Fruit fly (Drosophila melanogaster) whole organism, adult: ENCODE measurements around the gene sowah.

Source experiments
- CG11617 ChIP-seq: fragments of 200-800 bp; sonication (Bioruptor generic); optimal IDR thresholded peaks from 2 replicates; lab custom pipeline; 2017; ENCODE audit warnings: mild to moderate bottlenecking, missing biosample characterization, missing genetic modification reagents, missing genetic modification characterization
- CG12768 ChIP-seq: fragments of 200-800 bp; sonication (Bioruptor generic); optimal IDR thresholded peaks from 2 replicates; lab custom pipeline; 2017; ENCODE audit warnings: missing biosample characterization, missing genetic modification characterization, mild to moderate bottlenecking, moderate library complexity, missing genetic modification reagents
- CG14711 ChIP-seq: fragments of 200-800 bp; sonication (Bioruptor generic); optimal IDR thresholded peaks from 2 replicates; lab custom pipeline; 2018; ENCODE audit warnings: missing biosample characterization, mild to moderate bottlenecking, missing genetic modification characterization, moderate library complexity
- CG1620 ChIP-seq: fragments of 200-800 bp; sonication (Bioruptor generic); optimal IDR thresholded peaks from 2 replicates; lab custom pipeline; 2016; ENCODE audit warnings: missing biosample characterization, missing genetic modification characterization
- CG33017 ChIP-seq: fragments of 200-800 bp; sonication (Bioruptor generic); optimal IDR thresholded peaks from 2 replicates; lab custom pipeline; 2018; ENCODE audit warnings: missing biosample characterization, mild to moderate bottlenecking, missing genetic modification characterization, moderate library complexity
- CG5204 ChIP-seq: fragments of 200-800 bp; sonication (Bioruptor generic); optimal IDR thresholded peaks from 2 replicates; lab custom pipeline; 2016; ENCODE audit warnings: missing biosample characterization, missing genetic modification characterization
- CG7045 ChIP-seq: fragments of 200-800 bp; sonication (Bioruptor generic); optimal IDR thresholded peaks from 2 replicates; lab custom pipeline; 2017; ENCODE audit warnings: missing biosample characterization, mild to moderate bottlenecking, missing genetic modification characterization
- CG7101 ChIP-seq: fragments of 200-800 bp; sonication (Bioruptor generic); optimal IDR thresholded peaks from 2 replicates; lab custom pipeline; 2018; ENCODE audit warnings: missing biosample characterization, mild to moderate bottlenecking, missing genetic modification characterization, moderate library complexity
- Clk ChIP-seq: fragments of 200-800 bp; sonication (Bioruptor generic); optimal IDR thresholded peaks from 2 replicates; lab custom pipeline; 2017; ENCODE audit warnings: missing biosample characterization, missing genetic modification characterization
- Crg-1 ChIP-seq: fragments of 200-800 bp; sonication (Bioruptor generic); optimal IDR thresholded peaks from 2 replicates; lab custom pipeline; 2016; ENCODE audit warnings: missing biosample characterization, missing genetic modification characterization
- Hr96 ChIP-seq: fragments of 200-800 bp; sonication (Bioruptor generic); optimal IDR thresholded peaks from 2 replicates; lab custom pipeline; 2016; ENCODE audit warnings: missing biosample characterization, missing genetic modification characterization
- Mnt ChIP-seq: fragments of 200-800 bp; sonication (Bioruptor generic); optimal IDR thresholded peaks from 2 replicates; lab custom pipeline; 2016; ENCODE audit warnings: missing biosample characterization, mild to moderate bottlenecking, missing genetic modification characterization
- bab1 ChIP-seq: fragments of 200-800 bp; sonication (Bioruptor generic); optimal IDR thresholded peaks from 3 replicates; lab custom pipeline; 2019; ENCODE audit warnings: missing biosample characterization, mild to moderate bottlenecking, missing genetic modification characterization, moderate library complexity
- cic ChIP-seq: fragments of 200-800 bp; sonication (Bioruptor generic); optimal IDR thresholded peaks from 2 replicates; lab custom pipeline; 2017; ENCODE audit warnings: missing biosample characterization, mild to moderate bottlenecking, missing genetic modification characterization, moderate library complexity
- cnc ChIP-seq, 2 experiments: fragments of >200 bp; optimal IDR thresholded peaks; 2 replicates each; lab custom pipeline; 2017
- kay ChIP-seq: fragments of 200-800 bp; sonication (Bioruptor generic); peaks from one replicate; lab custom pipeline; 2016; ENCODE audit warnings: missing biosample characterization, missing genetic modification characterization, borderline replicate concordance
- ovo ChIP-seq: fragments of 200-800 bp; sonication (Bioruptor generic); optimal IDR thresholded peaks from 2 replicates; lab custom pipeline; 2016; ENCODE audit warnings: missing biosample characterization, missing genetic modification characterization
- pad ChIP-seq: fragments of 200-800 bp; sonication (Bioruptor generic); optimal IDR thresholded peaks from 3 replicates; lab custom pipeline; 2017; ENCODE audit warnings: missing biosample characterization, missing genetic modification characterization, mild to moderate bottlenecking, moderate library complexity, missing genetic modification reagents
- tj ChIP-seq: fragments of 200-800 bp; sonication (Bioruptor generic); optimal IDR thresholded peaks from 3 replicates; lab custom pipeline; 2017; ENCODE audit warnings: missing biosample characterization, mild to moderate bottlenecking, missing genetic modification characterization, moderate library complexity
- toe ChIP-seq: fragments of 200-800 bp; sonication (Bioruptor generic); optimal IDR thresholded peaks from 2 replicates; lab custom pipeline; 2016; ENCODE audit warnings: missing biosample characterization, missing genetic modification characterization

Gene sowah

DNA sequence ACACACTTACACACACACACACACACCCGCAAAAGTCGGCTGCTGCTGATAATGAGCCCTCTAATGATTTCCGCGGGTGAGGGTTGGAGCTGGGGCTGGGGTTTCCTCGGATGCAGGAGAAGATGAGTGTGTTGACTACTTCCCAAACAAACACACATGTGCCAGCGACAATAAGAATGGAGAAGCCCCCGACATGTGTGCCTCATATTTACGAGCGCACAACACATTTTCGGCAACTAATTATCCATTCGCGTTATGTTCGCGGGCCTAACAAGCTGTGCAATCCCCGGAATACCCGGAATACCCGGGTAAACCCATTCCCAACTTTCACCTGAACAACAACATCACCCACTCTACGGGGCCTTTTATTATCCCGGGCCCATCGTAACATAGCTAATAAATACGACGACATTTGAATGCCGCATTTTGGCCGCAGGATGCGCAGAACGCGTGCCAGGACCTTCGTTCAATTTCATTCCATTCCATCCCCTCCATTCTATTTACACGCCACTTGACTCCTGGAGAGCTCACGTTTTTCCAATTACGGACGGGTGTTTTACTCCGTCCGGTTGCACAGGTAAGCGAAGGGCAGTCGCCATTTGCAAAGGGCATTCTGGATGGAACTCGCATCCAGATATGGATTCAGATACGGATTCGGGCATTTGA lies 6.1 kb downstream of the sowah start:
- TF ChIP-seq kay (GFP tag; lab: Kevin White, UChicago): no peak
- no peak for TF ChIP-seq Hr96 (GFP tag; lab: Kevin White, UChicago)
- TF ChIP-seq Mnt (GFP tag; lab: Kevin White, UChicago): no peak
- TF ChIP-seq CG14711 (tag; lab: Kevin White, UChicago): no peak
- TF ChIP-seq CG33017 (tag; lab: Kevin White, UChicago): no peak
- no peak for TF ChIP-seq toe
- TF ChIP-seq cic (GFP tag; lab: Kevin White, UChicago): no peak
- no peak for TF ChIP-seq CG5204 (GFP tag; lab: Kevin White, UChicago)
- TF ChIP-seq CG1620 (GFP tag; lab: Kevin White, UChicago): no peak
- TF ChIP-seq CG12768: no peak
- no peak for TF ChIP-seq Clk (GFP tag; lab: Kevin White, UChicago)
- no peak for TF ChIP-seq CG11617 (GFP tag; lab: Kevin White, UChicago)

DNA sequence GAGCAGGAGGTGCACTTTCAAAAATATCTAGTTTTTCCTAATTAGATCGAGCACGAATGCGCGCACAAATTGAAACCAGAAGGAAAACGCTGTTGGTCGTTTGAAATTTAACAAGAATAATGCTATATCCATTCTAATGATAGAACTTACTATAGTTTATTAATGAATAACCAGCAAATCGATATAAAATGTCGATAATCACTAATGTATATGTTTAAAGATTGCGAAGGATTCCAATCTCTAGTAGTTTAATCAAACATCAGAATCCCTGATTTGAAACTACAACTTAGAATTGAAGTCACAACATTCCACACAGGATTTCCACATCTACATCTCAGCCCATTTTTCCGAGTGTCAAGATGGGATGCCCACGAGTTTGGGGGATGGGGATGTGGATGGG lies 6.9 kb downstream of the sowah start:
- no peak for TF ChIP-seq Crg-1 (GFP tag; lab: Kevin White, UChicago)
- no peak for TF ChIP-seq toe
- no peak for TF ChIP-seq CG12768
- no peak for TF ChIP-seq cnc (optimal IDR thresholded peaks at IDR 0.05; lab: Kevin White, UChicago)
- no peak for TF ChIP-seq kay (GFP tag; lab: Kevin White, UChicago)
- no peak for TF ChIP-seq CG11617 (GFP tag; lab: Kevin White, UChicago)
- TF ChIP-seq Clk (GFP tag; lab: Kevin White, UChicago): no peak
- no peak for TF ChIP-seq pad
- no peak for TF ChIP-seq tj (GFP tag; lab: Kevin White, UChicago)
- TF ChIP-seq CG33017 (tag; lab: Kevin White, UChicago): no peak
- no peak for TF ChIP-seq cic (GFP tag; lab: Kevin White, UChicago)
- TF ChIP-seq CG14711 (tag; lab: Kevin White, UChicago): no peak
- no peak for TF ChIP-seq CG5204 (GFP tag; lab: Kevin White, UChicago)
- no peak for TF ChIP-seq bab1 (GFP tag; lab: Kevin White, UChicago)
- TF ChIP-seq CG1620 (GFP tag; lab: Kevin White, UChicago): no peak
- no peak for TF ChIP-seq CG7101 (tag; lab: Kevin White, UChicago)

DNA sequence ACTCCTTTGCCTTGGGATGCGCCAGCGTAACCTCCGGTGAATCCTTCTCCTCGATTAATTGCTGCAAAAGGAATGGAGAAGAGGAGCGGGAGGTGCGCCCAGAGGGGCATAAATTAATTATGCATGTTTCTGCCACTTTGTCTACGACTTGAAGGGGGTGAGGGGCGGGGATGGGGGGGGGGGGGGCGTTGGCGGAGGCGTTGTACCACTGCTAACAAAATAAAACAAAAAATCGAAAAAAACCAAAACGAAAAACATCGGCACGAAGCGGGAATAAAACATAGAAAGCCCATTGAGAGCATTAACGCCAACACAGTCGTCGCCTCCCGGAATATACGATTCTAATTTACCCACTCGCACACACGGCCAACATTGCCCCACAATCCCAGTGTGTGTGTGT lies 7.4 kb downstream of the sowah start:
- TF ChIP-seq Mnt (GFP tag; lab: Kevin White, UChicago) (no peak), ovo (no peak)

DNA sequence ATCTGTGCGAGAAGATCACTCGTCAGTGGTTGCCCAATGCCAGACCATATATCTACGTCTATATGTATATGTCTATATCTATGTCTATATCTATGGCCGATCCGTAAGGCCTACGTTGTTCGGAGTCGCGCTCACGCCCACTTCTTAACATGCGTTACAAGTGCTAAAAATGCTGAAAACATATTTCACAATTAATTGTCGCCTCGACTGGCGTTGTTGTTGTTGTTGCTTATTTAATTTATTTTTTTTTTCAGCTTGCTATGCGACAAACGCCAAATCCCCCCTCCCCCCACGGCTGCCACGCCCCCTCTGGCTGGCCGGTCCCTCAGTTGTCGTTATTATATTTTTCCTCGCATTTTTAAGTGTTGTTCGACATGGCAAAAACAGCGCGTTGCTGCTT lies 8.1 kb downstream of the sowah start:
- TF ChIP-seq CG12768: no peak
- no peak for TF ChIP-seq CG33017 (tag; lab: Kevin White, UChicago)
- TF ChIP-seq tj (GFP tag; lab: Kevin White, UChicago): no peak
- no peak for TF ChIP-seq Hr96 (GFP tag; lab: Kevin White, UChicago)
- TF ChIP-seq ovo: no peak
- TF ChIP-seq pad: no peak
- TF ChIP-seq CG7045: no peak
- TF ChIP-seq CG1620 (GFP tag; lab: Kevin White, UChicago): no peak
- no peak for TF ChIP-seq Mnt (GFP tag; lab: Kevin White, UChicago)
- TF ChIP-seq cic (GFP tag; lab: Kevin White, UChicago): no peak
- TF ChIP-seq kay (GFP tag; lab: Kevin White, UChicago): no peak
- TF ChIP-seq CG14711 (tag; lab: Kevin White, UChicago): no peak
- TF ChIP-seq CG5204 (GFP tag; lab: Kevin White, UChicago): no peak
- TF ChIP-seq bab1 (GFP tag; lab: Kevin White, UChicago): no peak
- TF ChIP-seq CG7101 (tag; lab: Kevin White, UChicago): no peak
- TF ChIP-seq CG11617 (GFP tag; lab: Kevin White, UChicago): no peak
- TF ChIP-seq toe: no peak
- TF ChIP-seq Clk (GFP tag; lab: Kevin White, UChicago): no peak
- TF ChIP-seq cnc (optimal IDR thresholded peaks at IDR 0.05; lab: Kevin White, UChicago): no peak
- TF ChIP-seq Crg-1 (GFP tag; lab: Kevin White, UChicago): no peak

DNA sequence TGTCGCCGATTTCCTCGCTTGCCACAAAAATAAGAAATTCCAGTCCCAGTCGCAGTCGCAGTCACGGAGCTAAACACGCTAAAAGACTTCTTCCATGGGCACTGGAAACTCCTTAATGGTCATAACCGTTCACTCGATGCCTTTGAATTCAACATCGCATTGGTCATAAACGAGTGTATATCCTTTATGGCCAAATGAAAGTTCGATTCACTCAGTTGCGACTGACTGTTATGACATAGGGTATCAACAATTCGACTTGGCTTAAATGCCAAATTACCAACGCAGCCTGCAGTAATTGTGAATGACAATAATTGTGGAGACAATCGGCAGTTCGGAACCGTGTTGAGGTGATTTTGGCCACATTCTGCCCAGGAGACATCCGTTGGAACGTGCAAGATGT lies 13.1 kb downstream of the sowah start:
- TF ChIP-seq cic (GFP tag; lab: Kevin White, UChicago): no peak
- TF ChIP-seq toe: no peak
- no peak for TF ChIP-seq Clk (GFP tag; lab: Kevin White, UChicago)
- no peak for TF ChIP-seq Crg-1 (GFP tag; lab: Kevin White, UChicago)
- no peak for TF ChIP-seq CG14711 (tag; lab: Kevin White, UChicago)
- TF ChIP-seq CG7045: no peak
- no peak for TF ChIP-seq CG33017 (tag; lab: Kevin White, UChicago)
- TF ChIP-seq Mnt (GFP tag; lab: Kevin White, UChicago): no peak
- no peak for TF ChIP-seq Hr96 (GFP tag; lab: Kevin White, UChicago)
- no peak for TF ChIP-seq cnc (optimal IDR thresholded peaks at IDR 0.05; lab: Kevin White, UChicago)
- TF ChIP-seq bab1 (GFP tag; lab: Kevin White, UChicago): no peak
- TF ChIP-seq CG5204 (GFP tag; lab: Kevin White, UChicago): no peak
- no peak for TF ChIP-seq ovo
- TF ChIP-seq kay (GFP tag; lab: Kevin White, UChicago): no peak

DNA sequence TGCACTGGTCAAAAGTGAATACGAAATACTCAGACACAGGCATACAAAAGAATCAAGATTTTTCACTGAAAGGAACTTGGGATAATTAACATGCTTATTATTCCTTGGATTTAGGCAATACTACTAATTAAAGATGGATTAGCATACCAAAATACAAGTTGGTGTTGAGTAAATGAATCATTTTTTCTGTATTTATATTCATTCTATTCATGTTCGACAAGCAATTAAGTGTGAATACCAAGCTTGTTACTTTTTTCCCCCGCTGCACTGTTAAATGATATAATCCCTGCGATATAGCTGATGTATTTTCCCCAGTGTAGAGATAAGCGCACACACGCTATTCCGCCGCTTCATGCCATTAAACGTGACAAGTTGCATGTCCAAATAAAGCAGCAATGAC lies 14.6 kb downstream of the sowah start:
- TF ChIP-seq toe: no peak
- TF ChIP-seq CG12768: no peak
- TF ChIP-seq tj (GFP tag; lab: Kevin White, UChicago): no peak
- TF ChIP-seq CG7045: no peak
- no peak for TF ChIP-seq CG1620 (GFP tag; lab: Kevin White, UChicago)
- no peak for TF ChIP-seq Hr96 (GFP tag; lab: Kevin White, UChicago)
- no peak for TF ChIP-seq ovo
- no peak for TF ChIP-seq kay (GFP tag; lab: Kevin White, UChicago)
- TF ChIP-seq CG7101 (tag; lab: Kevin White, UChicago): no peak
- no peak for TF ChIP-seq pad
- no peak for TF ChIP-seq CG5204 (GFP tag; lab: Kevin White, UChicago)
- TF ChIP-seq Crg-1 (GFP tag; lab: Kevin White, UChicago): no peak
- TF ChIP-seq Mnt (GFP tag; lab: Kevin White, UChicago): no peak
- no peak for TF ChIP-seq cnc (optimal IDR thresholded peaks at IDR 0.05; lab: Kevin White, UChicago)
